Fruit fly (Drosophila melanogaster): ENCODE measurements around the gene PCNA2.

Gene PCNA2

dm6 chr2L:19583926-19584392, at the start of gene PCNA2, which contains the start of gene CG10366 (continued):
- peak in 1 of 2 experiments; percentile 27 for TF ChIP-seq ss (GFP tag; optimal IDR thresholded peaks at IDR 0.05)
- peak in 1 of 2 experiments; percentile 26 for TF ChIP-seq salr (GFP tag; optimal IDR thresholded peaks at IDR 0.05)
- peak; percentile 46 for TF ChIP-seq CG8319 (GFP tag; optimal IDR thresholded peaks at IDR 0.05)
- no peak for TF ChIP-seq fd85E (GFP tag; optimal IDR thresholded peaks at IDR 0.05)
- TF ChIP-seq Sox14 (GFP tag; optimal IDR thresholded peaks at IDR 0.05) = peak; percentile 86
- TF ChIP-seq fkh (GFP tag; optimal IDR thresholded peaks at IDR 0.05) = peak; percentile 91
- no peak for TF ChIP-seq CG8119 (GFP tag; IDR thresholded peaks at IDR 0.05)
- TF ChIP-seq CG31627 (GFP tag; optimal IDR thresholded peaks at IDR 0.05) = peak; percentile 82

- TF ChIP-seq CG32006 (GFP tag; optimal IDR thresholded peaks at IDR 0.05) = no peak
- TF ChIP-seq CG9139 (GFP tag; optimal IDR thresholded peaks at IDR 0.05) = no peak
- no peak for TF ChIP-seq fkh (GFP tag; optimal IDR thresholded peaks at IDR 0.05)
- no peak for TF ChIP-seq Ets21C (GFP tag; optimal IDR thresholded peaks at IDR 0.05)
- TF ChIP-seq svp (GFP tag) = no peak
- TF ChIP-seq CG6276 (GFP tag; optimal IDR thresholded peaks at IDR 0.05) = no peak
These were observed 44.2 kb upstream of the PCNA2 start for dm6 chr2L:19628002-19628401.

dm6 chr2L:19606318-19606717, 22.5 kb upstream of the PCNA2 start, which contains the start of gene CG46244:
Gene CG46244 (plus strand): TSS chr2L:19606569.
- no peak for TF ChIP-seq CG6163 (GFP tag; IDR thresholded peaks at IDR 0.05)
- TF ChIP-seq fkh (GFP tag; optimal IDR thresholded peaks at IDR 0.05) = no peak
- TF ChIP-seq Ets21C (GFP tag; optimal IDR thresholded peaks at IDR 0.05) = no peak
- no peak for TF ChIP-seq Ets96B (tag; optimal IDR thresholded peaks at IDR 0.05)
- no peak for TF ChIP-seq Hr4 (GFP tag; optimal IDR thresholded peaks at IDR 0.05)
- TF ChIP-seq Lpt (GFP tag; optimal IDR thresholded peaks at IDR 0.05) = no peak
- TF ChIP-seq pdm3 (GFP tag; optimal IDR thresholded peaks at IDR 0.05) = no peak
- TF ChIP-seq CG32006 (GFP tag; optimal IDR thresholded peaks at IDR 0.05) = no peak
- TF ChIP-seq Sox102F (GFP tag; optimal IDR thresholded peaks at IDR 0.05) = no peak
- no peak for TF ChIP-seq fd59A (GFP tag; optimal IDR thresholded peaks at IDR 0.05)
- TF ChIP-seq Eip78C (GFP tag) = no peak
- no peak for TF ChIP-seq Blimp-1 (GFP tag; optimal IDR thresholded peaks at IDR 0.05)
- no peak for TF ChIP-seq Gug (GFP tag; IDR thresholded peaks at IDR 0.05)
- no peak for TF ChIP-seq CG6808 (GFP tag; optimal IDR thresholded peaks at IDR 0.05)

dm6 chr2L:19605365-19605921, 21.7 kb upstream of the PCNA2 start:
- no peak for TF ChIP-seq Hr4 (GFP tag; optimal IDR thresholded peaks at IDR 0.05)
- no peak for TF ChIP-seq CG10669 (GFP tag; optimal IDR thresholded peaks at IDR 0.05)
- no peak for TF ChIP-seq Met (GFP tag; optimal IDR thresholded peaks at IDR 0.05)
- TF ChIP-seq Sox14 (GFP tag; optimal IDR thresholded peaks at IDR 0.05) = no peak
- TF ChIP-seq Gug (GFP tag; IDR thresholded peaks at IDR 0.05) = no peak
- no peak for TF ChIP-seq cyc (GFP tag; optimal IDR thresholded peaks at IDR 0.05)
- TF ChIP-seq ss (GFP tag; optimal IDR thresholded peaks at IDR 0.05) = no peak
- no peak for TF ChIP-seq CG8319 (GFP tag; optimal IDR thresholded peaks at IDR 0.05)
- no peak for TF ChIP-seq CG6276 (GFP tag; optimal IDR thresholded peaks at IDR 0.05)
- no peak for TF ChIP-seq Hr39 (GFP tag; optimal IDR thresholded peaks at IDR 0.05)
- no peak for TF ChIP-seq CG9139 (GFP tag; optimal IDR thresholded peaks at IDR 0.05)

- no peak for TF ChIP-seq CG10631 (GFP tag; optimal IDR thresholded peaks at IDR 0.05)
- TF ChIP-seq CG8119 (GFP tag; IDR thresholded peaks at IDR 0.05) = no peak
- TF ChIP-seq Met (GFP tag; optimal IDR thresholded peaks at IDR 0.05) = no peak
- TF ChIP-seq Ets21C (GFP tag; optimal IDR thresholded peaks at IDR 0.05) = no peak
- TF ChIP-seq CG31627 (GFP tag; optimal IDR thresholded peaks at IDR 0.05) = no peak
- no peak for TF ChIP-seq Eip78C (GFP tag)
- no peak for TF ChIP-seq fkh (GFP tag; optimal IDR thresholded peaks at IDR 0.05)
- no peak for TF ChIP-seq CG9139 (GFP tag; optimal IDR thresholded peaks at IDR 0.05)
- no peak for TF ChIP-seq CG32006 (GFP tag; optimal IDR thresholded peaks at IDR 0.05)
- TF ChIP-seq CG8632 (GFP tag; optimal IDR thresholded peaks at IDR 0.05) = no peak
- TF ChIP-seq acj6 (GFP tag; optimal IDR thresholded peaks at IDR 0.05) = no peak
- TF ChIP-seq svp (GFP tag) = no peak
- no peak for TF ChIP-seq Hr4 (GFP tag; optimal IDR thresholded peaks at IDR 0.05)
- no peak for TF ChIP-seq Blimp-1 (GFP tag; optimal IDR thresholded peaks at IDR 0.05)
These were observed 10.3 kb upstream of the PCNA2 start for dm6 chr2L:19594102-19594501.

Measured in whole organism, prepupa.